Fruit fly (Drosophila melanogaster) whole organism, prepupa: ENCODE results near the gene Cen.
A peak's percentile ranks its signal among the peaks of the same experiment; 100 is the strongest.

Experiments used
- Blimp-1 ChIP-seq: fragments of 200-800 bp; sonication (Bioruptor generic); optimal IDR thresholded peaks from 3 replicates; lab custom pipeline; 2017; ENCODE audit warnings: missing biosample characterization, missing genetic modification characterization, mild to moderate bottlenecking, moderate library complexity, missing genetic modification reagents
- CG10631 ChIP-seq: fragments of 200-800 bp; sonication (Bioruptor generic); optimal IDR thresholded peaks from 2 replicates; lab custom pipeline; 2016; ENCODE audit warnings: missing biosample characterization, missing genetic modification characterization
- CG10669 ChIP-seq: fragments of 200-800 bp; sonication (Bioruptor generic); optimal IDR thresholded peaks from 3 replicates; lab custom pipeline; 2018; ENCODE audit warnings: missing biosample characterization, mild to moderate bottlenecking, missing genetic modification characterization, moderate library complexity
- CG11294 ChIP-seq: fragments of 200-800 bp; sonication (Bioruptor generic); IDR thresholded peaks from 2 replicates; pipeline ENCODE4 v1.3.6; 2022; ENCODE audit warnings: missing biosample characterization, missing genetic modification characterization
- CG11762 ChIP-seq: fragments of 200-800 bp; sonication (Bioruptor generic); optimal IDR thresholded peaks from 3 replicates; lab custom pipeline; 2016; ENCODE audit warnings: missing biosample characterization, missing genetic modification characterization; ENCODE audit not compliant: insufficient read depth
- CG11902 ChIP-seq: fragments of 200-800 bp; sonication (Bioruptor generic); optimal IDR thresholded peaks from 3 replicates; lab custom pipeline; 2016; ENCODE audit warnings: missing biosample characterization, missing genetic modification characterization
- CG15336 ChIP-seq: fragments of 200-800 bp; sonication (Bioruptor generic); IDR thresholded peaks from 2 replicates; pipeline ENCODE4 v1.3.6; 2022; ENCODE audit warnings: missing biosample characterization, missing genetic modification characterization
- CG3032 ChIP-seq: fragments of 200-800 bp; optimal IDR thresholded peaks from 2 replicates; lab custom pipeline; 2019; ENCODE audit warnings: missing biosample characterization, mild to moderate bottlenecking, missing genetic modification characterization, moderate library complexity
- CG31627 ChIP-seq: fragments of 200-800 bp; sonication (Bioruptor generic); optimal IDR thresholded peaks from 3 replicates; lab custom pipeline; 2016; ENCODE audit warnings: missing biosample characterization, missing genetic modification characterization
- CG34406 ChIP-seq: fragments of 200-800 bp; sonication (Bioruptor generic); optimal IDR thresholded peaks from 3 replicates; lab custom pipeline; 2016; ENCODE audit warnings: missing biosample characterization, missing genetic modification characterization
- CG3919 ChIP-seq: fragments of 200-800 bp; sonication (Bioruptor generic); optimal IDR thresholded peaks from 3 replicates; lab custom pipeline; 2016; ENCODE audit warnings: missing biosample characterization, missing genetic modification characterization
- CG4318 ChIP-seq: fragments of 200-800 bp; sonication (Bioruptor generic); optimal IDR thresholded peaks from 3 replicates; lab custom pipeline; 2017; ENCODE audit warnings: missing biosample characterization, mild to moderate bottlenecking, missing genetic modification characterization
- CG6163 ChIP-seq: fragments of 200-800 bp; sonication (Bioruptor generic); IDR thresholded peaks from 3 replicates; pipeline ENCODE4 v1.3.6; 2022; ENCODE audit warnings: missing biosample characterization, missing genetic modification characterization
- CG6792 ChIP-seq: fragments of 200-800 bp; sonication (Bioruptor generic); optimal IDR thresholded peaks from 3 replicates; lab custom pipeline; 2016; ENCODE audit warnings: missing biosample characterization, missing genetic modification characterization
- CG6808 ChIP-seq: fragments of 200-800 bp; sonication (Bioruptor generic); optimal IDR thresholded peaks from 3 replicates; lab custom pipeline; 2017; ENCODE audit warnings: missing biosample characterization, missing genetic modification characterization, mild to moderate bottlenecking, moderate library complexity, missing genetic modification reagents
- CG7368 ChIP-seq: fragments of 200-800 bp; sonication (Bioruptor generic); optimal IDR thresholded peaks from 3 replicates; lab custom pipeline; 2016; ENCODE audit warnings: missing biosample characterization, missing genetic modification characterization
- CG8319 ChIP-seq: fragments of 200-800 bp; sonication (Bioruptor generic); optimal IDR thresholded peaks from 3 replicates; lab custom pipeline; 2016; ENCODE audit warnings: missing biosample characterization, missing genetic modification characterization
- CG8632 ChIP-seq: fragments of 200-800 bp; sonication (Bioruptor generic); optimal IDR thresholded peaks from 3 replicates; lab custom pipeline; 2016; ENCODE audit warnings: missing biosample characterization, missing genetic modification characterization
- Eip75B ChIP-seq: fragments of 200-800 bp; sonication (Bioruptor generic); optimal IDR thresholded peaks from 3 replicates; lab custom pipeline; 2016; ENCODE audit warnings: missing biosample characterization, missing genetic modification characterization
- Eip78C ChIP-seq: fragments of 200-800 bp; sonication (Bioruptor generic); peaks from one replicate; lab custom pipeline; 2016; ENCODE audit warnings: missing biosample characterization, missing genetic modification characterization
- Eip93F ChIP-seq: fragments of 200-800 bp; sonication (Bioruptor generic); optimal IDR thresholded peaks from 2 replicates; lab custom pipeline; 2016; ENCODE audit warnings: missing biosample characterization, mild to moderate bottlenecking, missing genetic modification characterization
- Ets21C ChIP-seq: fragments of 200-800 bp; sonication (Bioruptor generic); optimal IDR thresholded peaks from 3 replicates; lab custom pipeline; 2016; ENCODE audit warnings: missing biosample characterization, missing genetic modification characterization
- Ets96B ChIP-seq: fragments of 200-800 bp; optimal IDR thresholded peaks from 2 replicates; lab custom pipeline; 2019; ENCODE audit warnings: missing biosample characterization, mild to moderate bottlenecking, missing genetic modification characterization, moderate library complexity
- Gug ChIP-seq: fragments of 200-800 bp; sonication (Bioruptor generic); IDR thresholded peaks from 2 replicates; pipeline ENCODE4 v1.3.6; 2022; ENCODE audit warnings: missing biosample characterization, missing genetic modification characterization
- Hr38 ChIP-seq: sonication (Bioruptor generic); optimal IDR thresholded peaks from 2 replicates; lab custom pipeline; 2016; ENCODE audit warnings: missing biosample characterization, missing genetic modification characterization
- Hr39 ChIP-seq: fragments of 200-800 bp; sonication (Bioruptor generic); optimal IDR thresholded peaks from 2 replicates; lab custom pipeline; 2016; ENCODE audit warnings: missing biosample characterization, missing genetic modification characterization
- Hr4 ChIP-seq: fragments of 200-800 bp; sonication (Bioruptor generic); optimal IDR thresholded peaks from 3 replicates; lab custom pipeline; 2016; ENCODE audit warnings: missing biosample characterization, missing genetic modification characterization
- Lpt ChIP-seq: fragments of 200-800 bp; sonication (Bioruptor generic); optimal IDR thresholded peaks from 3 replicates; lab custom pipeline; 2016; ENCODE audit warnings: missing biosample characterization, missing genetic modification characterization
- OdsH ChIP-seq: fragments of 200-800 bp; sonication (Bioruptor generic); optimal IDR thresholded peaks from 3 replicates; lab custom pipeline; 2016; ENCODE audit warnings: missing biosample characterization, missing genetic modification characterization
- Smox ChIP-seq: fragments of 200-800 bp; sonication (Bioruptor generic); optimal IDR thresholded peaks from 3 replicates; lab custom pipeline; 2016; ENCODE audit warnings: missing biosample characterization, missing genetic modification characterization
- Sox14 ChIP-seq: fragments of 200-800 bp; sonication (Bioruptor generic); optimal IDR thresholded peaks from 3 replicates; lab custom pipeline; 2016; ENCODE audit warnings: missing biosample characterization, missing genetic modification characterization
- Sox15 ChIP-seq: fragments of 200-800 bp; sonication (Bioruptor generic); optimal IDR thresholded peaks from 3 replicates; lab custom pipeline; 2016; ENCODE audit warnings: missing biosample characterization, missing genetic modification characterization
- achi ChIP-seq: fragments of 200-800 bp; sonication (Bioruptor generic); optimal IDR thresholded peaks from 3 replicates; lab custom pipeline; 2016; ENCODE audit warnings: missing biosample characterization, missing genetic modification characterization
- acj6 ChIP-seq: fragments of 200-800 bp; sonication (Bioruptor generic); optimal IDR thresholded peaks from 3 replicates; lab custom pipeline; 2016; ENCODE audit warnings: missing biosample characterization, missing genetic modification characterization
- cyc ChIP-seq: fragments of 200-800 bp; sonication (Bioruptor generic); optimal IDR thresholded peaks from 3 replicates; lab custom pipeline; 2016; ENCODE audit warnings: missing biosample characterization, missing genetic modification characterization
- dsx ChIP-seq: fragments of 200-800 bp; optimal IDR thresholded peaks from 3 replicates; lab custom pipeline; 2019; ENCODE audit warnings: missing biosample characterization, mild to moderate bottlenecking, missing genetic modification characterization, moderate library complexity; ENCODE audit not compliant: poor library complexity, severe bottlenecking
- esn ChIP-seq: fragments of 200-800 bp; sonication (Bioruptor generic); optimal IDR thresholded peaks from 2 replicates; lab custom pipeline; 2016; ENCODE audit warnings: missing biosample characterization, mild to moderate bottlenecking, missing genetic modification characterization, moderate library complexity
- fd59A ChIP-seq: fragments of 200-800 bp; sonication (Bioruptor generic); optimal IDR thresholded peaks from 2 replicates; lab custom pipeline; 2017; ENCODE audit warnings: missing biosample characterization, mild to moderate bottlenecking, missing genetic modification characterization, missing genetic modification reagents
- fkh ChIP-seq: fragments of 200-800 bp; sonication (Bioruptor generic); optimal IDR thresholded peaks from 3 replicates; lab custom pipeline; 2017; ENCODE audit warnings: missing biosample characterization, mild to moderate bottlenecking, missing genetic modification characterization, moderate library complexity
- lz ChIP-seq: fragments of 200-800 bp; sonication (Bioruptor generic); optimal IDR thresholded peaks from 3 replicates; lab custom pipeline; 2016; ENCODE audit warnings: missing biosample characterization, missing genetic modification characterization
- pdm3 ChIP-seq: fragments of 200-800 bp; sonication (Bioruptor generic); optimal IDR thresholded peaks from 3 replicates; lab custom pipeline; 2016; ENCODE audit warnings: missing biosample characterization, missing genetic modification characterization
- salr ChIP-seq, 2 experiments: fragments of 200-800 bp; sonication (Bioruptor generic); optimal IDR thresholded peaks; 3 replicates each; lab custom pipeline; 2016 to 2018; ENCODE audit warnings: missing biosample characterization in 2 of 2, missing genetic modification characterization in 2 of 2, mild to moderate bottlenecking in 1 of 2
- ss ChIP-seq, 2 experiments: fragments of 200-800 bp; sonication (Bioruptor generic); optimal IDR thresholded peaks; 2 replicates in 1 of 2; 3 replicates in 1 of 2; lab custom pipeline; 2017 to 2018; ENCODE audit warnings: mild to moderate bottlenecking in 2 of 2, missing biosample characterization in 2 of 2, missing genetic modification characterization in 2 of 2, moderate library complexity in 1 of 2
- svp ChIP-seq: fragments of 200-800 bp; sonication (Bioruptor generic); peaks from one replicate; lab custom pipeline; 2016; ENCODE audit warnings: missing biosample characterization, missing genetic modification characterization
- topi ChIP-seq: fragments of 200-800 bp; sonication (Bioruptor generic); optimal IDR thresholded peaks from 3 replicates; lab custom pipeline; 2016; ENCODE audit warnings: missing biosample characterization, missing genetic modification characterization

Cen gene

DNA sequence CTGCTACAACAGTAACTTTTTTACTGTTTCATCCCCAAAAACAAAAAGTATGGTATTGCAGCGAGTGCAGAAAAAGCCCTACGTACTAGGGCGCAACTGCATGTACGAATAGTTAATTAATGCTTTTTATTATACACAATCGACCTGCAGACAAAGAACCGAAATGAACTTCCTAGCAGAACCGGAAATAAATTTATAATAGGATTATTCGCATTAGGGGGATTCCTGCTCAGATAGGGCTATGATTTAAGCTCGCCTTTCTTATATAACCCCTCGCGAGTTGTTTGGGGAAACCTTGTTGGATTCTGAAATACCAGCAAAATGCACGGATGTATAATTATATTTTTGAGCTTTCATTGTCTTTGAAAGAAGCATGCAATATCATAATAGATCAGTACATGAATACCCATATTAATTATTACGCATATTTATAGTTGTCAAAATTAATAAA, at the start of gene Cen:
Gene Cen (minus strand): TSS at position 199 of the 451 bp plus-strand sequence.
- TF ChIP-seq topi (peak; percentile 72), Eip75B (peak; percentile 78), Eip78C (GFP tag; lab: Kevin White, UChicago) (peak; percentile 93), achi (GFP tag; lab: Kevin White, UChicago) (peak; percentile 59), CG8319 (GFP tag; lab: Kevin White, UChicago) (peak; percentile 54), CG11762 (GFP tag; lab: Kevin White, UChicago) (peak; percentile 28), CG10631 (GFP tag; lab: Kevin White, UChicago) (peak; percentile 79), dsx (no peak), CG4318 (no peak), CG11294 (GFP tag; lab: Robert Waterston, UW) (no peak), Sox15 (GFP tag; lab: Kevin White, UChicago) (peak; percentile 70), CG8632 (GFP tag; lab: Kevin White, UChicago) (peak; percentile 65), CG34406 (GFP tag; lab: Kevin White, UChicago) (peak; percentile 79), Smox (GFP tag; lab: Kevin White, UChicago) (no peak), ss (GFP tag; optimal IDR thresholded peaks at IDR 0.05; lab: Kevin White, UChicago) (peak; percentile 43 to 58), salr (GFP tag; optimal IDR thresholded peaks at IDR 0.05; lab: Kevin White, UChicago) (peak in 1 of 2 experiments; percentile 12), Hr4 (peak; percentile 88), Ets96B (peak; percentile 64), cyc (peak; percentile 72), Eip93F (GFP tag; lab: Kevin White, UChicago) (peak; percentile 22), Ets21C (GFP tag; lab: Kevin White, UChicago) (peak; percentile 62), OdsH (peak; percentile 81), Hr39 (peak; percentile 80), CG15336 (peak; percentile 74), CG11902 (peak; percentile 58), CG6163 (GFP tag; lab: Robert Waterston, UW) (peak; percentile 82), pdm3 (GFP tag; lab: Kevin White, UChicago) (peak; percentile 81), Sox14 (peak; percentile 84), acj6 (peak; percentile 72), Gug (GFP tag; lab: Robert Waterston, UW) (no peak), CG6792 (GFP tag; lab: Kevin White, UChicago) (peak; percentile 61), esn (GFP tag; lab: Kevin White, UChicago) (peak; percentile 78), svp (peak; percentile 85), Blimp-1 (no peak), CG6808 (GFP tag; lab: Kevin White, UChicago) (peak; percentile 2), CG10669 (GFP tag; lab: Kevin White, UChicago) (no peak), Hr38 (GFP tag; lab: Kevin White, UChicago) (peak; percentile 53), CG3032 (tag; lab: Kevin White, UChicago) (peak; percentile 52), fd59A (GFP tag; lab: Kevin White, UChicago) (peak; percentile 27), Lpt (GFP tag; lab: Kevin White, UChicago) (peak; percentile 22), CG31627 (GFP tag; lab: Kevin White, UChicago) (peak; percentile 83), fkh (GFP tag; lab: Kevin White, UChicago) (no peak), lz (peak; percentile 77), CG3919 (GFP tag; lab: Kevin White, UChicago) (peak; percentile 78), CG7368 (no peak)
- TF ChIP-seq, all 60 proteins: peak for 36
